Fruit fly (Drosophila melanogaster) whole organism, wandering third instar larva: ENCODE measurements around the gene Droj2.

Experiments used
- Abd-B ChIP-seq: fragments of >200 bp; optimal IDR thresholded peaks from 2 replicates; lab custom pipeline; 2017; ENCODE audit warnings: missing biosample characterization, missing genetic modification characterization
- CG32264 ChIP-seq: fragments of 200-800 bp; sonication (Bioruptor generic); optimal IDR thresholded peaks from 2 replicates; lab custom pipeline; 2016; ENCODE audit warnings: missing biosample characterization, missing genetic modification characterization
- CG9705 ChIP-seq: fragments of 200-800 bp; sonication (Bioruptor generic); optimal IDR thresholded peaks from 2 replicates; lab custom pipeline; 2018; ENCODE audit warnings: missing biosample characterization, mild to moderate bottlenecking, missing genetic modification characterization
- CrebA ChIP-seq: fragments of 200-800 bp; sonication (Bioruptor generic); optimal IDR thresholded peaks from 2 replicates; lab custom pipeline; 2016; ENCODE audit warnings: missing biosample characterization, mild to moderate bottlenecking, missing genetic modification characterization, borderline replicate concordance
- Dfd ChIP-seq: fragments of >200 bp; optimal IDR thresholded peaks from 2 replicates; lab custom pipeline; 2017; ENCODE audit warnings: missing biosample characterization, missing genetic modification characterization
- Dif ChIP-seq: fragments of 200-275, 200-300 bp; sonication (Bioruptor generic); optimal IDR thresholded peaks from 2 replicates; lab custom pipeline; 2018; ENCODE audit warnings: missing biosample characterization, missing genetic modification characterization; ENCODE audit not compliant: partially characterized antibody
- GATAd ChIP-seq: sonication (Bioruptor generic); optimal IDR thresholded peaks from 2 replicates; lab custom pipeline; 2016; ENCODE audit warnings: missing biosample characterization, missing genetic modification characterization
- HLH106 ChIP-seq: fragments of 200-800 bp; optimal IDR thresholded peaks from 3 replicates; lab custom pipeline; 2019; ENCODE audit warnings: missing biosample characterization, mild to moderate bottlenecking, missing genetic modification characterization, moderate library complexity
- Hnf4 ChIP-seq: fragments of 200-800 bp; sonication (Bioruptor generic); optimal IDR thresholded peaks from 2 replicates; lab custom pipeline; 2016; ENCODE audit warnings: missing biosample characterization, mild to moderate bottlenecking, missing genetic modification characterization
- Hr78 ChIP-seq: fragments of >200 bp; optimal IDR thresholded peaks from 2 replicates; lab custom pipeline; 2017; ENCODE audit warnings: missing biosample characterization, missing genetic modification characterization
- Hr83 ChIP-seq: fragments of 200-300 bp; sonication (Bioruptor generic); optimal IDR thresholded peaks from 2 replicates; lab custom pipeline; 2016; ENCODE audit warnings: missing biosample characterization, mild to moderate bottlenecking, missing genetic modification characterization, moderate library complexity; ENCODE audit not compliant: poor library complexity, severe bottlenecking
- Jra ChIP-seq: sonication (Bioruptor generic); optimal IDR thresholded peaks from 2 replicates; lab custom pipeline; 2016; ENCODE audit warnings: missing biosample characterization, missing genetic modification characterization
- Mio ChIP-seq: sonication (Bioruptor generic); optimal IDR thresholded peaks from 2 replicates; lab custom pipeline; 2016; ENCODE audit warnings: missing biosample characterization, missing genetic modification characterization
- Myc ChIP-seq: fragments of >200 bp; optimal IDR thresholded peaks from 2 replicates; lab custom pipeline; 2017
- N ChIP-seq: fragments of >200 bp; optimal IDR thresholded peaks from 2 replicates; lab custom pipeline; 2018; ENCODE audit warnings: missing biosample characterization, missing external identifiers, missing genetic modification characterization
- OdsH ChIP-seq: fragments of 200-800 bp; sonication (Bioruptor generic); optimal IDR thresholded peaks from 2 replicates; lab custom pipeline; 2016; ENCODE audit warnings: missing biosample characterization, mild to moderate bottlenecking, missing genetic modification characterization
- Rel ChIP-seq, 2 experiments: fragments of 200-800 bp; sonication (Bioruptor generic) in 1 of 2; optimal IDR thresholded peaks; 2 replicates in 1 of 2; 3 replicates in 1 of 2; lab custom pipeline; 2016 to 2019; ENCODE audit warnings: mild to moderate bottlenecking in 2 of 2, missing biosample characterization in 2 of 2, missing genetic modification characterization in 2 of 2, moderate library complexity in 1 of 2
- Sp1 ChIP-seq: fragments of 200-800 bp; sonication (Bioruptor generic); optimal IDR thresholded peaks from 3 replicates; lab custom pipeline; 2019; ENCODE audit warnings: missing biosample characterization, mild to moderate bottlenecking, missing genetic modification characterization, moderate library complexity
- Vsx2 ChIP-seq: fragments of 200-300, 225-300 bp; sonication (Bioruptor generic); optimal IDR thresholded peaks from 2 replicates; lab custom pipeline; 2018; ENCODE audit warnings: missing biosample characterization, missing genetic modification characterization; ENCODE audit not compliant: partially characterized antibody
- br ChIP-seq: fragments of 200-800 bp; sonication (Bioruptor generic); optimal IDR thresholded peaks from 2 replicates; lab custom pipeline; 2016; ENCODE audit warnings: missing biosample characterization, missing genetic modification characterization
- dl ChIP-seq, 2 experiments: fragments of 175-275, 200-275 bp in 1 of 2; fragments of 200-275 bp in 1 of 2; sonication (Bioruptor generic); optimal IDR thresholded peaks; lab custom pipeline; 2018; ENCODE audit warnings: mild to moderate bottlenecking in 2 of 2, missing biosample characterization in 2 of 2, missing genetic modification characterization in 2 of 2, moderate library complexity in 2 of 2; ENCODE audit not compliant: partially characterized antibody in 2 of 2, insufficient read depth in 1 of 2
- dmrt93B ChIP-seq: fragments of 200-800 bp; sonication (Bioruptor generic); optimal IDR thresholded peaks from 2 replicates; lab custom pipeline; 2018; ENCODE audit warnings: missing biosample characterization, mild to moderate bottlenecking, missing genetic modification characterization
- dsf ChIP-seq: sonication (Bioruptor generic); optimal IDR thresholded peaks from 2 replicates; lab custom pipeline; 2016; ENCODE audit warnings: missing biosample characterization, missing genetic modification characterization, borderline replicate concordance
- ey ChIP-seq: fragments of 200-800 bp; sonication (Bioruptor generic); optimal IDR thresholded peaks from 2 replicates; lab custom pipeline; 2016; ENCODE audit warnings: missing biosample characterization, missing genetic modification characterization
- foxo ChIP-seq, 2 experiments: fragments of 200-800 bp; sonication (Bioruptor generic); optimal IDR thresholded peaks; 2 replicates in 1 of 2; 3 replicates in 1 of 2; lab custom pipeline; 2016 to 2017; ENCODE audit warnings: missing biosample characterization in 2 of 2, missing genetic modification characterization in 2 of 2
- fru ChIP-seq: fragments of 200-800 bp; sonication (Bioruptor generic); optimal IDR thresholded peaks from 3 replicates; lab custom pipeline; 2016; ENCODE audit warnings: missing biosample characterization, mild to moderate bottlenecking, missing genetic modification characterization
- jim ChIP-seq: fragments of 175-275, 200-325 bp; sonication (Bioruptor generic); optimal IDR thresholded peaks from 2 replicates; lab custom pipeline; 2016; ENCODE audit warnings: missing biosample characterization, mild to moderate bottlenecking, missing genetic modification characterization
- lola ChIP-seq: fragments of >200 bp; optimal IDR thresholded peaks from 2 replicates; lab custom pipeline; 2017; ENCODE audit warnings: missing biosample characterization, missing genetic modification characterization
- pan ChIP-seq: fragments of >200 bp; optimal IDR thresholded peaks from 2 replicates; lab custom pipeline; 2017
- rgr ChIP-seq: fragments of 200-800 bp; sonication (Bioruptor generic); optimal IDR thresholded peaks from 3 replicates; lab custom pipeline; 2016; ENCODE audit warnings: missing biosample characterization, mild to moderate bottlenecking, missing genetic modification characterization
- sage ChIP-seq: fragments of 200-800 bp; sonication (Bioruptor generic); optimal IDR thresholded peaks from 2 replicates; lab custom pipeline; 2016; ENCODE audit warnings: missing biosample characterization, mild to moderate bottlenecking, missing genetic modification characterization
- sv ChIP-seq: fragments of 200-800 bp; sonication (Bioruptor generic); optimal IDR thresholded peaks from 3 replicates; lab custom pipeline; 2016; ENCODE audit warnings: missing biosample characterization, missing genetic modification characterization
- tai ChIP-seq: sonication (Bioruptor generic); optimal IDR thresholded peaks from 2 replicates; lab custom pipeline; 2016; ENCODE audit warnings: missing biosample characterization, missing genetic modification characterization
- usp ChIP-seq: fragments of >200 bp; optimal IDR thresholded peaks from 2 replicates; lab custom pipeline; 2017; ENCODE audit warnings: missing biosample characterization, missing genetic modification characterization
- woc ChIP-seq: sonication (Bioruptor generic); optimal IDR thresholded peaks from 2 replicates; lab custom pipeline; 2016; ENCODE audit warnings: missing biosample characterization, mild to moderate bottlenecking, missing genetic modification characterization

Droj2 gene

DNA sequence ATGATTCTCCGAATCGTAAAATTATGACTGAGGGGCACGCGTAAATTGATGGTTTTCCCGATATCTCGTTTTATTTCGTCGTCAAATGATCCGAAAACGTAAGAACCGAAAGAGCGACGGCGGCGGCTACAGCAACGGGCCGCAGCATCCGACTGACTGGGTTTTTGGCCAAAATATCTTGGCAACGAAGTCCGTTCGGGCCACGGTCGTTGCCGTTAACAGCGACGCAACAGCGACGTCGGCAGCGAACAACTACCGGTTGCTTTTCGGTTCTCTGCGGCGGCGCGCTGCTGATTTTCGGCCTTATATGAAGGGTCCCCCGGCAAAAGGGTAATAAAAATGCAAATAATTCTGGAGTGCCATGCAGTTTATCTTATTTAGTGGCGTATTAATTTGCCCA, 47.9 kb upstream of the Droj2 start, which contains the start of gene PK2-R2:
PK2-R2 (minus strand) TSS at position 160 of the 400 bp plus-strand sequence.
- TF ChIP-seq GATAd (no peak), Hr78 (no peak), Mio (GFP tag; lab: Kevin White, UChicago) (no peak), N (no peak), HLH106 (tag; lab: Kevin White, UChicago) (no peak), tai (GFP tag; lab: Kevin White, UChicago) (no peak), Jra (GFP tag; lab: Kevin White, UChicago) (no peak), br (no peak), fru (GFP tag; lab: Kevin White, UChicago) (no peak), woc (no peak), Vsx2 (GFP tag; lab: Kevin White, UChicago) (no peak), Dfd (GFP tag; lab: Kevin White, UChicago) (no peak), dsf (GFP tag; lab: Kevin White, UChicago) (no peak), CrebA (GFP tag; lab: Kevin White, UChicago) (no peak), sv (no peak)

DNA sequence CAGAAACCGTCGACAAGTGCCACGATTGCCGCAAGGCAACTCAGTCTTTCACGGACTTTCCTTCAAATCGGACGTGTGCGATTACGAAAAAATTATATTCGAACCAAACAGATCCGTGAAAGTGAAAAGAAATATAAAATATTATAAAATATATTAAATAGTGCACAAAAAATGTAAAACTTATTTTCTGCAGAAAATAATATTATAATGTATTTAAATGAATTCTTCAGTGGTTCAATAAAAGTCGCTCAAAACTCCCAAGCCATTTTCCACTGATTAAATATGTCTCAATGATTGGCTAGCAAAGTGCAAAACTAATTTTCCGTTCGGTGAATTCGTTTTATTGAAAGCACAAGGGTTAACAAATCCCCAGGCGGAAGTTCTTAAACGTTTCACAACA, 43.9 kb upstream of the Droj2 start, which contains the start of gene PK2-R1:
PK2-R1 (plus strand) TSS at position 301 of the 400 bp plus-strand sequence.
- TF ChIP-seq Vsx2 (GFP tag; lab: Kevin White, UChicago) (no peak), Jra (GFP tag; lab: Kevin White, UChicago) (no peak), woc (no peak), sv (no peak), HLH106 (tag; lab: Kevin White, UChicago) (no peak), Sp1 (GFP tag; lab: Kevin White, UChicago) (no peak), Dfd (GFP tag; lab: Kevin White, UChicago) (no peak), tai (GFP tag; lab: Kevin White, UChicago) (no peak), CG9705 (no peak), Myc (lab: Kevin White, UChicago) (no peak), Dif (no peak)

DNA sequence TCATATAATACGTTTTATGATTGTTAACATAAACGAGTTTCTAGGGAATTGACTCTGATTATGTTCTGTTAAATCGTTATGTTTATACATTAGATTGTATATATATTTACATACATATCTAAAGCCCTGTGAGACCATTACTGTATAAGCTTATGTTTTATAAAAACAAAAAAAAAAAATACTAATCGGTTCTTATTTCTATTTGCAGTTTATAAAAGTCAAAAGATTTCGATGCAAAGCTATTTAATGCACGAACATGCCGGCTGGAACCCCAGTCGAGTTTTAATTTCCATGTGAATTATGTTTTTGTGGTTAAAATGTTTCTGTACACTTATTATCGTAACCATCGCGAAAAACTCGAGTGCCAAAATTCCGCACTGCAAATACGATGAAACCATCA, 28.5 kb upstream of the Droj2 start, which contains the start of gene mthl12:
mthl12 (plus strand) TSS at position 301 of the 400 bp plus-strand sequence.
- no peak for TF ChIP-seq usp (GFP tag; lab: Kevin White, UChicago)
- TF ChIP-seq foxo (GFP tag; optimal IDR thresholded peaks at IDR 0.05; lab: Kevin White, UChicago): no peak
- TF ChIP-seq Sp1 (GFP tag; lab: Kevin White, UChicago): no peak
- TF ChIP-seq woc: no peak
- no peak for TF ChIP-seq Hr83 (GFP tag; lab: Kevin White, UChicago)
- no peak for TF ChIP-seq Vsx2 (GFP tag; lab: Kevin White, UChicago)
- TF ChIP-seq ey (GFP tag; lab: Kevin White, UChicago): no peak
- no peak for TF ChIP-seq sv
- no peak for TF ChIP-seq CG9705
- no peak for TF ChIP-seq GATAd
- no peak for TF ChIP-seq OdsH (GFP tag; lab: Kevin White, UChicago)
- TF ChIP-seq Mio (GFP tag; lab: Kevin White, UChicago): no peak
- no peak for TF ChIP-seq CG32264
- TF ChIP-seq Dif: no peak
- no peak for TF ChIP-seq HLH106 (tag; lab: Kevin White, UChicago)
- no peak for TF ChIP-seq Jra (GFP tag; lab: Kevin White, UChicago)
- no peak for TF ChIP-seq Dfd (GFP tag; lab: Kevin White, UChicago)
- no peak for TF ChIP-seq tai (GFP tag; lab: Kevin White, UChicago)
- TF ChIP-seq dl (GFP tag; optimal IDR thresholded peaks at IDR 0.05; lab: Kevin White, UChicago; ENCODE audit: insufficient read depth in 1 of 2, partially characterized antibody in 2 of 2): no peak

DNA sequence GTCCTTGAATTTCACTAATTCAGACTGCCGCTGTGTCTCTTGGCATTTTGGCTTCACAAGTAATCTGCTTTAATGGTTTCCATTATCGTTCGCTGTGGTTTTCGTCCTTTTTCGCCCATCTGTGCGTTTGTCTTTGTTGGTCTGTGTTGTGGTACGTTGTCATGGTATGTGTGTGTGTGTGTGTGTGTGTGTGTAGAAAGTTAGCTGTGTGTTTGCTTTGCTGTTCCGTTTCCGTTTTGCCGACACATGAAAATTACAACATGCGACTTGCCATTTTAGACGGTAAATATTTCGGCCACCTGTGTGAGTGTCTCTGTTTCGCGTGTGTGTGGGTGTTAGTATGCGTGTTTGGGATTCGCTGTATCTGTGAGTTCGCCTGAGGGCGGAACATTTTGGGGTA, 24.9 kb upstream of the Droj2 start:
- TF ChIP-seq Rel (GFP tag; optimal IDR thresholded peaks at IDR 0.05; lab: Kevin White, UChicago) (no peak), Rel (tag; optimal IDR thresholded peaks at IDR 0.05; lab: Kevin White, UChicago) (no peak), Dfd (GFP tag; lab: Kevin White, UChicago) (peak; percentile 58), sv (no peak), lola (GFP tag; lab: Kevin White, UChicago) (no peak), CrebA (GFP tag; lab: Kevin White, UChicago) (no peak)
- TF ChIP-seq, all 38 proteins: peak for 1

DNA sequence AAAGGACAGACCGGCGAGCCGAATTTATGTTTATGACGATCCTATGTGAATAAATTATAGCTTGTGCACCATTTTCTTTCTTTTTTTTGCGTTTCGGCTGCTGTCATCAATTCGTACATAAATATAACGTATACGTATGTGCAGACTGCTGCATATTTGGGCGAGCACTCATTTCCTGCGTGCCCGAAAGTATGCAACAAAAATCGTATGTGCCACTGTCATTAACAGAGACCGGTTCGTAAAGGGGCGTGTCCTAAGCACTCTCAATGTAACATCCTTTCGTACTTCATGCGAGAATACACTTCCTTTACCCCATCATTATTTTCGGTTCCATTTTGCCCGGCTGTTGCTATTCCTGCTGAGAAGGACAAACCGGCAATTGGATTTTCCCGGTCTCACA, 21.8 kb upstream of the Droj2 start:
- TF ChIP-seq Rel (GFP tag; optimal IDR thresholded peaks at IDR 0.05; lab: Kevin White, UChicago) (no peak), Rel (tag; optimal IDR thresholded peaks at IDR 0.05; lab: Kevin White, UChicago) (no peak), HLH106 (tag; lab: Kevin White, UChicago) (no peak), ey (GFP tag; lab: Kevin White, UChicago) (no peak), fru (GFP tag; lab: Kevin White, UChicago) (no peak), N (peak; percentile 48), Myc (lab: Kevin White, UChicago) (peak; percentile 28), CG32264 (no peak), Hr83 (GFP tag; lab: Kevin White, UChicago) (no peak), br (no peak), Sp1 (GFP tag; lab: Kevin White, UChicago) (no peak), jim (GFP tag; lab: Kevin White, UChicago) (no peak), Dfd (GFP tag; lab: Kevin White, UChicago) (no peak), dmrt93B (GFP tag; lab: Kevin White, UChicago) (no peak), lola (GFP tag; lab: Kevin White, UChicago) (no peak), Vsx2 (GFP tag; lab: Kevin White, UChicago) (no peak), usp (GFP tag; lab: Kevin White, UChicago) (no peak), Hnf4 (GFP tag; lab: Kevin White, UChicago) (no peak), Mio (GFP tag; lab: Kevin White, UChicago) (no peak), Jra (GFP tag; lab: Kevin White, UChicago) (no peak), tai (GFP tag; lab: Kevin White, UChicago) (no peak), sv (no peak), GATAd (no peak), Dif (peak; percentile 49), Hr78 (no peak), sage (no peak), rgr (GFP tag; lab: Kevin White, UChicago) (peak; percentile 1), Abd-B (no peak), pan (lab: Kevin White, UChicago) (no peak)
